Fruit fly (Drosophila melanogaster) whole organism, adult: ENCODE data around the gene CG13398.
A peak's percentile ranks its signal among the peaks of the same experiment; 100 is the strongest.

Experiments
- CG11617 ChIP-seq: fragments of 200-800 bp; sonication (Bioruptor generic); optimal IDR thresholded peaks from 2 replicates; lab custom pipeline; 2017; ENCODE audit warnings: mild to moderate bottlenecking, missing biosample characterization, missing genetic modification reagents, missing genetic modification characterization
- CG1620 ChIP-seq: fragments of 200-800 bp; sonication (Bioruptor generic); optimal IDR thresholded peaks from 2 replicates; lab custom pipeline; 2016; ENCODE audit warnings: missing biosample characterization, missing genetic modification characterization
- Mnt ChIP-seq: fragments of 200-800 bp; sonication (Bioruptor generic); optimal IDR thresholded peaks from 2 replicates; lab custom pipeline; 2016; ENCODE audit warnings: missing biosample characterization, mild to moderate bottlenecking, missing genetic modification characterization
- bab1 ChIP-seq: fragments of 200-800 bp; sonication (Bioruptor generic); optimal IDR thresholded peaks from 3 replicates; lab custom pipeline; 2019; ENCODE audit warnings: missing biosample characterization, mild to moderate bottlenecking, missing genetic modification characterization, moderate library complexity
- cnc ChIP-seq, 2 experiments: fragments of >200 bp; optimal IDR thresholded peaks; 2 replicates each; lab custom pipeline; 2017
- ovo ChIP-seq: fragments of 200-800 bp; sonication (Bioruptor generic); optimal IDR thresholded peaks from 2 replicates; lab custom pipeline; 2016; ENCODE audit warnings: missing biosample characterization, missing genetic modification characterization

- TF ChIP-seq Mnt (GFP tag; lab: Kevin White, UChicago) (peak; percentile 72), CG1620 (GFP tag; lab: Kevin White, UChicago) (peak; percentile 85), cnc (optimal IDR thresholded peaks at IDR 0.05; lab: Kevin White, UChicago) (no peak), ovo (peak; percentile 78), CG11617 (GFP tag; lab: Kevin White, UChicago) (peak; percentile 96), bab1 (GFP tag; lab: Kevin White, UChicago) (peak; percentile 97)
Observed at dm6 chr2L:8384108-8384601, 30.9 kb downstream of the CG13398 start, which contains the start of the genes Dad1 and CG13384.
